Fruit fly (Drosophila melanogaster) whole organism, adult: ENCODE measurements around the gene Grip84.
A peak's percentile ranks its signal among the peaks of the same experiment; 100 is the strongest.

ENCODE experiments used
- CG11617 ChIP-seq: fragments of 200-800 bp; sonication (Bioruptor generic); optimal IDR thresholded peaks from 2 replicates; lab custom pipeline; 2017; ENCODE audit warnings: mild to moderate bottlenecking, missing biosample characterization, missing genetic modification reagents, missing genetic modification characterization
- CG7045 ChIP-seq: fragments of 200-800 bp; sonication (Bioruptor generic); optimal IDR thresholded peaks from 2 replicates; lab custom pipeline; 2017; ENCODE audit warnings: missing biosample characterization, mild to moderate bottlenecking, missing genetic modification characterization
- CG7101 ChIP-seq: fragments of 200-800 bp; sonication (Bioruptor generic); optimal IDR thresholded peaks from 2 replicates; lab custom pipeline; 2018; ENCODE audit warnings: missing biosample characterization, mild to moderate bottlenecking, missing genetic modification characterization, moderate library complexity
- Crg-1 ChIP-seq: fragments of 200-800 bp; sonication (Bioruptor generic); optimal IDR thresholded peaks from 2 replicates; lab custom pipeline; 2016; ENCODE audit warnings: missing biosample characterization, missing genetic modification characterization
- Hr96 ChIP-seq: fragments of 200-800 bp; sonication (Bioruptor generic); optimal IDR thresholded peaks from 2 replicates; lab custom pipeline; 2016; ENCODE audit warnings: missing biosample characterization, missing genetic modification characterization
- Mnt ChIP-seq: fragments of 200-800 bp; sonication (Bioruptor generic); optimal IDR thresholded peaks from 2 replicates; lab custom pipeline; 2016; ENCODE audit warnings: missing biosample characterization, mild to moderate bottlenecking, missing genetic modification characterization
- cnc ChIP-seq, 2 experiments: fragments of >200 bp; optimal IDR thresholded peaks; 2 replicates each; lab custom pipeline; 2017
- pad ChIP-seq: fragments of 200-800 bp; sonication (Bioruptor generic); optimal IDR thresholded peaks from 3 replicates; lab custom pipeline; 2017; ENCODE audit warnings: missing biosample characterization, missing genetic modification characterization, mild to moderate bottlenecking, moderate library complexity, missing genetic modification reagents
- tj ChIP-seq: fragments of 200-800 bp; sonication (Bioruptor generic); optimal IDR thresholded peaks from 3 replicates; lab custom pipeline; 2017; ENCODE audit warnings: missing biosample characterization, mild to moderate bottlenecking, missing genetic modification characterization, moderate library complexity

DNA sequence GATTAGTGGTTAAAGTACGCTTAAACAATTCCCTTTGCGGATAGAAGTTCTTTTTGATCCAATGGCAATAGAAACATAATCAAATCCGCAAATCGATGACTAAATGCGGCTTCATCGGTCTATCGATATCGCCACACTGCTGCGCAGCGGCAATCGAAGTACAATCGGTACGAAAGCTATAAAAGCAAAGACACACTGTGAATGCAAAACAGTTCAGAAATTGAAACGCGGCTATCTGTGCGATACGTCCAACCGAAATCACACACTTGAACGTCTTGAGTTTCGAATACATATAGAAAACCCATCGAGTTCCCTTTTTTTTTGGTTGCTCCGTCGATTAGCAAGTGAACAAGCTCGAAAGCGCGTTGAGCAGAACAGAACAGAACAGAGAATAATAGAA is 39.4 kb upstream of the Grip84 start, which contains the start of gene CG14207:
- TF ChIP-seq CG11617 (no peak), tj (GFP tag; lab: Kevin White, UChicago) (peak; percentile 20), CG7045 (GFP tag; lab: Kevin White, UChicago) (no peak), Hr96 (GFP tag; lab: Kevin White, UChicago) (no peak), CG7101 (tag; lab: Kevin White, UChicago) (peak; percentile 44), cnc (optimal IDR thresholded peaks at IDR 0.05; lab: Kevin White, UChicago) (no peak), pad (GFP tag; lab: Kevin White, UChicago) (no peak), Mnt (GFP tag; lab: Kevin White, UChicago) (peak; percentile 59), Crg-1 (peak; percentile 16)
